Worm (Caenorhabditis elegans): ENCODE results near the gene C14E2.1.

Gene C14E2.1

DNA sequence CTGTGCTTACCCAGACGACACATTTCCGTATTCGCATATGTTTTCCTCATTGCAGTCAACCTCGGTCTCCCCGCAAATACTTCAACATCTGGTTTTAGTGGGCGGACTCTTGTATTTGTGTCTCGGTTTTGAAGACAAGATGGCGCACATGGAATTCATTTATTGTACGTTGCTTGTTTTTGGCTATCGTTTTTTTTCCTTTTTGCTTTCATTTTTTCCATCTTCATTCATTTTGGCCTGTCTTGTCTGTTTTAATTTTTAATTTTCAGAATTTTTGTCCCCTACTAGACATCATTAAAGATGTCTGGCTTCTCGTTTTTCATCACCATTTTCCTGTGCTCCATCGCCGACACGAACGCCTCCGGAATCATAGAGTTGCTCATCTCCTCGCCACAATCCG, 39.7 kb upstream of the C14E2.1 start, which contains the start of gene arg-1:
arg-1 (plus strand) TSS at position 301 of the 400 bp plus-strand sequence.
- TF ChIP-seq hsf-1 (GFP tag; IDR thresholded peaks at IDR 0.05) = no peak
- TF ChIP-seq madf-3 (GFP tag; IDR thresholded peaks at IDR 0.05) = no peak
- no peak for TF ChIP-seq bed-2 (GFP tag; IDR thresholded peaks at IDR 0.05)
- no peak for TF ChIP-seq madf-8 (GFP tag; conservative IDR thresholded peaks at IDR 0.05)
- TF ChIP-seq T26A5.8 (tag; optimal IDR thresholded peaks at IDR 0.05) = no peak
- TF ChIP-seq lsy-27 (tag; optimal IDR thresholded peaks at IDR 0.05; ENCODE audit: borderline replicate concordance, insufficient read depth) = no peak
- no peak for TF ChIP-seq rcor-1 (GFP tag; IDR thresholded peaks at IDR 0.05)
- TF ChIP-seq egrh-3 (GFP tag; IDR thresholded peaks at IDR 0.05) = no peak
- no peak for TF ChIP-seq ztf-26 (tag; optimal IDR thresholded peaks at IDR 0.05)
- no peak for TF ChIP-seq dpl-1 (GFP tag; optimal IDR thresholded peaks at IDR 0.05)
- no peak for TF ChIP-seq bed-1 (GFP tag; IDR thresholded peaks at IDR 0.05)
- no peak for TF ChIP-seq F55B11.4 (tag; optimal IDR thresholded peaks at IDR 0.05; ENCODE audit: borderline replicate concordance, insufficient read depth)
- no peak for TF ChIP-seq F23B12.7 (tag; optimal IDR thresholded peaks at IDR 0.05; ENCODE audit: insufficient read depth)
- no peak for TF ChIP-seq nhr-120 (GFP tag; IDR thresholded peaks at IDR 0.05)
- no peak for TF ChIP-seq nfya-2 (GFP tag; IDR thresholded peaks at IDR 0.05)
- TF ChIP-seq T07F8.4 (tag; optimal IDR thresholded peaks at IDR 0.05) = no peak
- no peak for TF ChIP-seq tlf-1 (GFP tag; optimal IDR thresholded peaks at IDR 0.05)
- TF ChIP-seq ztf-28 (GFP tag; IDR thresholded peaks at IDR 0.05) = no peak

DNA sequence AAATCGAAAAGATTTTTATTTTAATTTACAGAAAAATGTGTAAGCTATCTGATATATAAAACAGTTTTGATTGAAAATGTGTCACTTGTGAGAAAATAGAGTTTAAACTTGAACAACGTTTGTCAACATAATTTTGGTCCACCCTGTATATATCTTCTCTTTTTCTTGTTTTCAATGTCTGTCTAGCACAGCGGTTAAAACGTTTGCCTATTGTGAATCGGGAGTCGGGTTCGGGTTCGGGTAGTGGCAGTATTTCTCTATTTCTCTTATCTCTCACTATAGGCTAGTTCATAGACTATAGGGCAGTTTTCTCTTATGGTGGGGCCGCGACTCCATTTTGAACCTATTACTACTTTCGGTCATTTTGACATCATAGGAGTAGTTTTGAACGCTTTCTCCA, 35.2 kb upstream of the C14E2.1 start:
- TF ChIP-seq B0261.1 (tag; optimal IDR thresholded peaks at IDR 0.05) = peak; percentile 25
- TF ChIP-seq tbp1 (GFP tag; optimal IDR thresholded peaks at IDR 0.05) = peak; percentile 68
- TF ChIP-seq rpc-1 (optimal IDR thresholded peaks at IDR 0.05) = peak; percentile 43
- peak; percentile 72 for TF ChIP-seq rpc-1 (tag; optimal IDR thresholded peaks at IDR 0.05)
- no peak for TF ChIP-seq tlf-1 (GFP tag; optimal IDR thresholded peaks at IDR 0.05)
- no peak for TF ChIP-seq zim-3 (tag; optimal IDR thresholded peaks at IDR 0.05)

DNA sequence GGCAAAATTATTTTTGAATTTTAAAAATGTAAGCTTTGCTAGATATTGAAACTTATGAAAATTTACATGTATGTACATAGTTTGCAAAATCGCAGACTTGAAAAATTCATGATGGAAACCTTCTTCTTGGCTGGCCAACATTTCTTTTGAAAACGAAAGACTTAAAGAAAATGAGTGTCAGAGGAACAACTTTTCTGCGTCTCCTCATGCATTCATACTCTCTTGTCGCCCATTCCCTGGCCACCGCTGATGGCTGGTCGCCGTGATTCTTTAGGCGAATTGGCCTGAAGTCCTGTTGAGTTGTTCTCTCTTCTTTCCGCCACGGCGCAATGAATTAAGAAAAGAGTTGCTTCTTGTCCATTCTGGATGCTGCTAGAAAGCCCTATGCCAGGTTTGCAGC, 30.2 kb upstream of the C14E2.1 start:
- TF ChIP-seq lsy-27 (tag; optimal IDR thresholded peaks at IDR 0.05; ENCODE audit: borderline replicate concordance, insufficient read depth) = no peak
- TF ChIP-seq hmg-1.2 (GFP tag; IDR thresholded peaks at IDR 0.05) = peak; percentile 89

DNA sequence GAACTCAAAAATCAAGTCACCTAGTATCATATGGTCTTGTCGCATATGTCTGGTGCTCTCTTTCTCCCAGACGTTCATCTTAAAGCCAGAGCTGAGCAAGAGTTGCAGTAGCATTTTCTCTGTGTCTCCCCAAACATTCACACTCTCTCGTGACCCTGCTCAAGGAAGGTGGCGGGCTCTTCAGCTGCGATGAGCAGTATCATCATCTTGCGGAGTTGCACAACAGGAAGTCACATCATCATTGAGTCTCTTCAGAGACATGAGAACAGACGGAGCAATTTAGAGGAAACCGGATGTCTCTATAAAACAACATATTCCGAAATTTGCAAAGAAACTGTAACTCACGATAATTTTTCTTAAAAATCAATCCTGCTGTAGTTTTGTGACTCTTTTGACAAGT, 27.7 kb upstream of the C14E2.1 start:
- TF ChIP-seq F23B12.7 (tag; optimal IDR thresholded peaks at IDR 0.05; ENCODE audit: insufficient read depth) (no peak), ekl-4 (GFP tag; IDR thresholded peaks at IDR 0.05) (no peak), gei-17 (GFP tag; optimal IDR thresholded peaks at IDR 0.05) (no peak), dpff-1 (tag; optimal IDR thresholded peaks at IDR 0.05) (no peak), hmg-1.2 (GFP tag; IDR thresholded peaks at IDR 0.05) (no peak), hlh-26 (GFP tag; conservative IDR thresholded peaks at IDR 0.05) (no peak), attf-3 (GFP tag; conservative IDR thresholded peaks at IDR 0.05) (no peak), snpc-1.3 (tag; optimal IDR thresholded peaks at IDR 0.05; ENCODE audit: insufficient read depth) (no peak), ceh-58 (GFP tag; IDR thresholded peaks at IDR 0.05) (no peak), akir-1 (GFP tag; optimal IDR thresholded peaks at IDR 0.05) (no peak), nhr-80 (tag; optimal IDR thresholded peaks at IDR 0.05) (no peak)

- TF ChIP-seq madf-6 (GFP tag; IDR thresholded peaks at IDR 0.05) (no peak), F57C9.4 (tag; optimal IDR thresholded peaks at IDR 0.05) (no peak), dpff-1 (tag; optimal IDR thresholded peaks at IDR 0.05) (no peak), mel-28 (tag; optimal IDR thresholded peaks at IDR 0.05; ENCODE audit: borderline replicate concordance) (no peak), sdz-38 (tag; optimal IDR thresholded peaks at IDR 0.05) (no peak), lir-1 (GFP tag; conservative IDR thresholded peaks at IDR 0.05) (no peak), F10E7.11 (tag; optimal IDR thresholded peaks at IDR 0.05) (no peak), bed-1 (GFP tag; IDR thresholded peaks at IDR 0.05) (no peak), nhr-80 (tag; optimal IDR thresholded peaks at IDR 0.05) (no peak), lin-40 (tag; optimal IDR thresholded peaks at IDR 0.05) (no peak), ztf-25 (GFP tag; IDR thresholded peaks at IDR 0.05) (no peak), egl-44 (GFP tag; IDR thresholded peaks at IDR 0.05) (no peak)
These were observed 25.2 kb upstream of the C14E2.1 start, which contains the start of gene C14E2.11 for ce11 chrX:1800980-1801506. Gene C14E2.11 (plus strand): TSS chrX:1801456.
